Worm (Caenorhabditis elegans): ENCODE results near the gene ZK546.2.

Gene ZK546.2

DNA sequence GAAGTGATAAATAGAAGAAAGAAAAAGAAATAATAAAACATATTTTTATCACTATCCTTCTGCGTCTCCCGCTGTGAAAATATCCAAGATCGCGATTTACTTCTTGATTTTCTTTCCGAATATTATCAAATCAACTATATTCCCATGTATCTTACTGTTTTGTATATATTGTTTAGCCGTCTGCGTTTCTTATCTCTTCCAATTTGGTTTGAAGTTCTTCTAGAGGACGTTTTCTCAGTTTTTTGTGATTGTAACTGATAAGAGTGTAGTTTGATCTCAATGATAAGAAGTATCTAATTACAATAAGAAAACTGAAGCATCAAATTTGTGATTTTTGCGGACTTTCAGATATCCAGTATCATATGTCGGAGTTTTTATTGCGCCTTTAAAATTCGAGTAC, 14.9 kb downstream of the ZK546.2 start:
- TF ChIP-seq unc-62 (GFP tag; optimal IDR thresholded peaks at IDR 0.05), result no peak

DNA sequence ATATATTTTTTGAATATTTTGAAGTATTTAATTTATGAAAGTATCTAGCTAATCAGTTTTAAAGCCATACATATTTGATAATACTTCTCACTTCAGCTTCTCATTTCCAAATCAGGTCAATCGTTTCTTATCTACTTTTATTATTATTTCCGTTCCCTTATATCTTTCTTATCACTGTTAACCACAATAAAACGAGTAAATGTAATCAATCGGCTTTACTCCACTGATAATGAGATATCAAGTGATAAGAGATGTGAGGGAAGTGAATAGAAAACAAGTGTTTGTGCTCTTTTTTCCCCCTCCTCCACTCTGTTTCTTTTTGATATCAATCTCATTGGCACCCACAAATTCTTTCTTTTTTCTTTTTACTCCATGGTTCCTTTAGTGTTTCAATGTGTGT, 20.7 kb downstream of the ZK546.2 start:
- TF ChIP-seq unc-62 (GFP tag; optimal IDR thresholded peaks at IDR 0.05), result no peak

DNA sequence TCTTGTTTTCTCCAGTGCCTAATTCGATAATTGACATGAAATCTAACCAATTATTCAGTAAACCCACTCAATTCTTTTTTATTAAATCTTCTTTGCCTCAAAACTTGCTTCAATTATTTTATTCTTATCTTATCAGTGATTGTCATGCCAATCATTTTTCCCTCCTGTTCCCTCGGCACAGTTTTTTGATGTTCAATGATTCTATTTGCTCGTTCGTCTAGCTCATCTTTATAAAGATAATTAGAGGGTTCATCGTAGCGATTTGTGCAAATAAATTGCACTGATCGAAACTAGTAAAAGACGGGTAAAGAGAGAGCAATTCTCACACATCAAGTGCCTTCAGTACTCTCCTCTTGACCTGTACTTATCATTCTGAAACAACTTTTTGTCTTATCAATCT, 21.8 kb downstream of the ZK546.2 start:
- no peak for TF ChIP-seq unc-62 (GFP tag; optimal IDR thresholded peaks at IDR 0.05)

DNA sequence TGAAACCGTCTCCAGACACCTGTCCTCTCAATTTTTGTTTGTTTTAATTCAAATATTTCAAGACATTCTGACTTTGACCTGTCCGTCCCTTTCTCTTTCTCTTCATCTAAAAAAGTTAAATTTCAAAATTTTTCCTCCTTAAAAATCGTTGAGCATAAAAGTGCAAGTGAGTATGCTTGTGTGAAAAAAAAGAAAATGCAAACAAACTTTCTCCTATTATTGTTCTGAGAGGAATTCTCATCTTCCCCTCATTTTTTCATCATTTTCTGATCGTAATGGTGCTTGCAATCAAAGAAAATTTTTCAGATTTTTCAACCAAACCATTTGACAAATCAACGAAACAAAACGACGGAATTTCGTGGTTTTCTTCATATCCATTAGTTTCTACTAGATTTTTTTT, 23.0 kb downstream of the ZK546.2 start, which contains the start of gene shc-2:
shc-2 (plus strand) TSS at position 301 of the 400 bp plus-strand sequence.
- no peak for TF ChIP-seq unc-62 (GFP tag; optimal IDR thresholded peaks at IDR 0.05)

DNA sequence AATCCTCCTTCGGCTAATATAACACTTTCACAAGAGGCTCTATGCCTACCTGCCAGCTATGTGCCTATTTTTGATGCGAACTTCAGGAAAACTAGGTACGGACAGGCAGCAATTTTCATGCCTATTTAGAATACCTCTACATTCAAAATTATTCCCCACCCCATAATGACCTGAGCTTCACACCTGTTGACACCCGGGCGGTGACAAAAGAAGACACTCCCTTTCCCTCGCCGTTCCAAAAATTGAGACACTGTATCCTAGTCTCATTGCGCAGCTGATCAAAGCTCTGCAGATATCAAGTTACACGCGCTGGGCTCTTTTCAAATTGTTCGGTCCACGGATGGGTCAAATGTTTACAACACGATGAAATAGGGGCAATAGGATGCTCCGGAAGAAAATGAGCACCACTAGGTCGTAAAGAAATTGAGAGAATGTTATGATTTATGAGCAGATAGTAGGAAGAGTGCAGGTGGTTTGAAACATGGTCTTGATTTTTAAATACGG, 28.7 kb downstream of the ZK546.2 start:
- TF ChIP-seq unc-62 (GFP tag; optimal IDR thresholded peaks at IDR 0.05), result no peak

DNA sequence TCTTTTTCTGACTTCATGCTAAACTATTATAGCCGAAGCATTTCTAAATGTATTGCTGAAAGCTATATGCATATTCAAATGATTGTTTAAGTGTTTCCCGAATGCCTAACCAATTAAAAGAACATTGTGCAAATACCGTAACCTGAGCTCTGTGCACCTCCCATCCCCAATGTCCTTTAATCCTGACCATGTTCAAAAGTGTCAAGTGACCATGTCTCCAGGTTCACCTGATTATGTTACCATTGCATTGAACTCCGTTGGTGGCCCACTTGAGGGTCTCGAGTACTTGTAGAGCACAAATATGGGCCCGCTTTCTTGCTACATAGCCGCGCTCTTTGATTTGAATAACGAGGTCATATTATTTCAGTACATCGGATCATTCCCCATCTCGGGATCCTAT, 29.5 kb downstream of the ZK546.2 start:
- TF ChIP-seq unc-62 (GFP tag; optimal IDR thresholded peaks at IDR 0.05), result no peak

DNA sequence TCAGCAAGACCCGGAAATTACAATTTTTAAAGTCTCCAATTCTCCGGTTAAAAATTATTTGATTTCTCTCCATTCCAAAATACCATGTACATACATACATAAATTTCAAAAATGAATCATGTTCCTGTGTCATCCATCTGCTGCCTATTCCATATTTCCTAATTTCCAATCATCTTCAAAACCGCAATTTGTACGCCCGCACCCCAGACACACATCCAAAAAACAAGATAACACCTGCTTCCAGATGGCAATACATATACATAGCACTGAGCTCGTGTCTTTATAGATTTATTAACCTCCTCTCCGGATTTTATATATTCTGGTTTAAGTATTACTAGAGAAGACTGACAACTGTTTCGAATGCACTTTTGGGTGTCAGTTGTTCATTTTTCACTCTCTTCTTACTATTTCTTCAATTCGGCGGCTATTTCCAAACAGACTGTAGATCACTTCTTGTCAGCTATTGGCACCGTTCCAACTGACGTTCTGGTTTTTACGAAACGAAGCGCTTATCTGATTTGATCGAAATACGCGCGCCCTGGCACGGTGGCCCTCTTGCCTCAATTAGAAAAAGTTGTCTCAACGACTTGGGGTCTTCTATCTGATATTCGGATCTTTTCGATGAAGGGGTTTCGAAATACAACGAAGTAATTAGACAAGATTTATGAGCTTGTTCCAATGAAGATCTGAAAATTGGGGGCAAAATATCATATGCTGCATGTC, 36.0 kb downstream of the ZK546.2 start:
- no peak for TF ChIP-seq unc-62 (GFP tag; optimal IDR thresholded peaks at IDR 0.05)

DNA sequence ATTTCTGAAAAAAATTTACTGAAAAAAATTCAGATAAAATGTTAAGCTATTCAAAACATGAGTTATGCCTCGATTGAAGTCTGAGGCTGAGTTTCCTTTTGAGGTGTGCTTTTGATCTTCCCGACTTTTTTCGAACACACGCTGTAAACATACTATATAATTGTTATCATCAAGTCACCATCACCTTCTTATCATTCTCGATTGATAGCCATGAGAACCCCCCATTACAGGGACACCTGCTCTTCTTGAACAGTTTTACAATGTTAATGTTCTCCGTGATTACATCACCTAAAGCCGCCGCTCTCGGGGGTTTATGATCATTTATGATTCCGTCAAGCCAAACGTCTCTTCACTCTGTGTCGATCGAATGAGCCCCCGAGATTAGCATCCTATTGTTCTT, 38.3 kb downstream of the ZK546.2 start:
- TF ChIP-seq unc-62 (GFP tag; optimal IDR thresholded peaks at IDR 0.05), result no peak

DNA sequence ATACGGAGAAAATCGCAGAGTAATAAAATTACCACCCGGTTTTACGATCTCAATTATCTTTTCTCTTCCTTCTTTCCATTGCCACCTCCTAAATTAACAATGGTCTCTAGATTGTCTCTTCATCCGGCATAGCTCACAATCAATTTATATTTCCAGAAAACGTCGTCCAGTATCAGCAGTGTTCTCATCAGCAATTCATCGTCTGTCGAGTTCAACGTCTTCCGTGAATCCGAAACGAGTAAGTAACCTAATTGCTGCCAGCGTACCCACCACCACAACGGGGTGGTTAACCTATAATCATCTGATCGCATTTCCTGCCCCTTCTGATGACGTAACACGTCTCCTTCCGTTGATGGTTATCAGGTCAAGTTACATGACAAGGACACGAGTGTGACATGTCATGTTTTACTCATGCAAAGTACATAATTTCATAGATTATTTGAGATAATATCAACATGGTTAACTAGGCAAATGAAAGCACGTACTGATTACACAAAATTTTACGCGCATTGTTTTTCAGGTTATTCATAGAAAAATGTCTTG, 40.2 kb downstream of the ZK546.2 start:
- TF ChIP-seq unc-62 (GFP tag; optimal IDR thresholded peaks at IDR 0.05), result no peak

DNA sequence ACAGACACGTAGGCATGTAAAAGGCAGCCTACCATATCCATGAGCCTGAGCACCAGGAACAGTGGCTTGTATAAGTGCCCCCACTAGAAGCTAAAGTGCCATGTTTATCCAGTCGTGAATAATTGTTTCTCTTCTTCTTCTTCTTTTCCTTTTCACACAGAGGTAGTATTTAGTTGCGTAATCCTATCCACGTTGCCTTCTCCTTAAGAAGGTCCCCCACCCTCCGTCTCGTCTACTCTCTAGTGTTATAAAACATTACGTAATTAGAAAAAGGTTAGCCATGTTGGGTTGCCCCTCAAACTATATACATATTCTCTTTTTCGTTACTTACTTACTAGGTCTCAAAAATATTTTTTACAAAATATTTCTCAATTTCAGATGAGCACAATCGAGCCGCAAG, 40.8 kb downstream of the ZK546.2 start:
- no peak for TF ChIP-seq unc-62 (GFP tag; optimal IDR thresholded peaks at IDR 0.05)

DNA sequence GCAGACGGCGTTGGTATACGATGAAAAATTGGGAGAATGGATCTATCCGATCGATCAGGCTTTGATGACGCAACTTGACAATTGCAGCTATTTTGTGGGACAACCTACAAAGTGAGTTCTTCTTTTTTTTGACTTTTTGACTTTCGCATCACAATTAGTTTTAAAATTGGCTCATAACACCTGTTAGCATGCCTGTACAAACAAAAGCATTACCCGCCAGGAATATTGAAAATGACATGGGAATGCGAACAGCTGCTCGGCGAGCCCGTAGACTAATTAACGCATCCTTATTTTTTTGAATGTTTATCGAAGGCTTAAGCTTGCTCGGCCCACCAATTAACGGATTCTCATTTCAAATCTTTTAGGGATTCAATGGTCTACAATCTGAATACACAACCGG, 41.4 kb downstream of the ZK546.2 start:
- no peak for TF ChIP-seq unc-62 (GFP tag; optimal IDR thresholded peaks at IDR 0.05)

DNA sequence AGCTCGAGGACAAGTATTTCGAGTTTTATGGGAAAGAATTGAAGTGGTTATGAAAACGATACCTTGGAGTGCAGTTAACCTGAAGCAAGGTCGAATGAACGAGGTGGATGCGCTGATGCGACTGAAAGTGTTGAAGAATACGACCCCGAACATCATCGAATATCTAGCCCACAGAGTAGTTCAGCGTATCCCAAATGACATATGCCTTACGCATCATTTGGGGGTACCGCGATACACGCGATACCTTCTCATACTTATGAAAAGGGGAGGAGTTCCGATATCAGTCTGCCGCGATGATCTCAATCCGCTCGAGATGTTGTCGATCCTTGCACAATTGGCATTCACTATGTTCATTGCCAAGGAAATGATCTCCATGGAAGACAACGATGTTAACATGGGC, 44.0 kb downstream of the ZK546.2 start, which contains the start of gene T27F7.12:
T27F7.12 (plus strand) TSS at position 301 of the 400 bp plus-strand sequence.
- TF ChIP-seq unc-62 (GFP tag; optimal IDR thresholded peaks at IDR 0.05), result no peak

DNA sequence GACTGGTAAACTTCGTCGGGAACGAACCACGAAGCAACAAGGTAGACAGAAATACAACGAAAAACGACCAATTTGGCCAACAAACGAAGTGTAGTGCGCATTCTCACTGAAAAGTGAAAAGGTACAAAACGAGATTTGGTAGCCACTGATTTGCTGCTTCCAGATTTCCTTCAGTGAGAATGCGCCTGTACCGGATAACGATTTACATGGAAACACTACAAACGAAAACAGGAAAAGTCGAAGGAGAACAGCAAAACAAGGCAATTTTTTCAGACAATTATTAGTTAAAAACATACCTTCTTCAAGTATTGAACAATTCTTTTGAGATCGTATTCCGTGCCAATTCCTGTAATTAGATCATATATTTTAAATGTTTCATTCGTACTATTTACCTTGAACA, 47.1 kb downstream of the ZK546.2 start, which contains the start of gene pigb-1:
pigb-1 (minus strand) TSS at position 101 of the 400 bp plus-strand sequence.
- TF ChIP-seq unc-62 (GFP tag; optimal IDR thresholded peaks at IDR 0.05), result no peak

DNA sequence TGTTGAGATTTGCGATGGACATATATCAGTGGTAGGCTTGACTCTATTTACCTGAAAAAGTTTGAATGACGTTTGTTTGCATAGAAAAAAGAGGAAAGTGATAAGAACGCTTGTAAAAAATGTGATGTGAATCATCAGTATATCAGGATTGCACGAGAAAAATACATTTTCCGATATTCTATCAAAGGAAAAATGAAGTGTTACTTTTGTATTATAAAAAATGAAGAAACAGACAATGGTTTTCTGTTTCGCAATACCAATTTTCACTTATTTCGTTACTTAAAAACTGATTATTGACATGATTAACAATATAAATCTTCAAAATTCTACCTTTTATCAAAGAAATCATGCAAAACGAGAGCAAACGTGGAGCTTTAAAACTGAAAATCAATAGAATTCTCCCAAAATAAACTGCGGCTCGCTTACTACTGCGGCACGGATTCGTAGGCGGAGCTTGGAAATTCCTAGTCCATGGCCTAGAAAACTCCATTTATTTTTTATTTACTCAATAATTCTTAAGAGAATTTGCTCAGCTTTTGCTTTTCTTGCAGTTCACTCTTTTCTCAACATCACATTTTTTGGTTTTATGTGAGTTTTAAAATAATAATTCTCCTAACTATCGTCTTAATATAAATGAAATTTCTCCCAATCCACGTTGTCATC, 47.8 kb downstream of the ZK546.2 start, which contains the start of the genes eif-1 and vps-24:
eif-1 (minus strand) TSS at position 51 of the 663 bp plus-strand sequence.
vps-24 (plus strand) TSS at position 469 of the 663 bp plus-strand sequence.
- TF ChIP-seq unc-62 (GFP tag; optimal IDR thresholded peaks at IDR 0.05), result no peak

DNA sequence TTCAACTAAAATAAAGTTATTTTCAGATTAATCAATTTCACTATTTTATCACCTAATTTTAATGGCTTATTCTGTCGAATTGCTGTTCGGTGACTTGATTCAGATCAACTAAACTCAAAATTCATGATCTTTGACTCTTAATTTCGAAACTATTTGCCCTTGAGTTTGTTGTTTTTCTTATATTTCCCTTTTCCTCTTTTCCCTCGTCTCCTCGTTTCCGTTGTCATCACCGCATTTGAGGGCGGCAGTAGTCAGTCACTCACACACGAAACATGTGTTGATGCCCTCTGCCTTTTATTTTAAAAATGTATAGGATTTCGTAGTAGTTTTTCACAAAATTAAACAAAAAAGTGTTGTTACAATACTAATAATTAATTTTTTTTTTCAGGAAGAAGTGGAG, 49.1 kb downstream of the ZK546.2 start, which contains the start of gene rnh-1.0:
rnh-1.0 (plus strand) TSS at position 389 of the 400 bp plus-strand sequence.
- TF ChIP-seq unc-62 (GFP tag; optimal IDR thresholded peaks at IDR 0.05), result no peak
